Fruit fly (Drosophila melanogaster): ENCODE results near the gene CG15145.

DNA sequence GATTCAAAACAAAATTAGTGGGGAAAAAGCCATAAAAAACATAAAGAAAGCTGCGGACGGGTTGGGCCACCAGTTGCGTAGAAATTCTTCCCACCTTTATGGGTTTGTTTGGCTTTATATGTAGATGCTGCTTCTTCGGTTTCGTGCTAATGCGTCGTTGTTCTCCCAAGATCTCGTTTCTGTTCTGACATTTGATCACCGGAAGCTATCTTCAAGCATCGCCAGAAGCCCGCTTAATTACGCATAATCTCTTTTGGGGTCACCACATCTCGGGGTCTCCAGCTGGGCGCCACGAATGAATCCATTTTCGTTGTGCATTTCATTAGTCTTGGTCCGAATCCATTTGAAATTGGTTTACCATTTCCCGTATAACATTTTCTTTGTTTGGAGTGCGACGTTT lies 36.3 kb downstream of the CG15145 start:
- TF ChIP-seq CTCF (optimal IDR thresholded peaks at IDR 0.05) (no peak), CG8478 (optimal IDR thresholded peaks at IDR 0.05) (no peak)
